Worm (Caenorhabditis elegans) whole organism, late embryonic: ENCODE measurements around the gene F54B11.8.

Experiments
- K09A11.1 ChIP-seq: sonication (generic microtip); optimal IDR thresholded peaks from 2 replicates; lab custom pipeline; 2017; ENCODE audit warnings: antibody characterized with exemption, mild to moderate bottlenecking, missing genetic modification characterization, missing compliant biosample characterization; ENCODE audit not compliant: insufficient read depth
- Y22D7AL.16 ChIP-seq: sonication (generic microtip); optimal IDR thresholded peaks from 2 replicates; lab custom pipeline; 2016; ENCODE audit warnings: missing genetic modification characterization, missing compliant biosample characterization
- ama-1 ChIP-seq: fragments of 150-350 bp; optimal IDR thresholded peaks from 2 replicates; lab custom pipeline; 2014
- ceh-18 ChIP-seq: sonication (generic microtip); optimal IDR thresholded peaks from 2 replicates; lab custom pipeline; 2016; ENCODE audit warnings: missing genetic modification characterization, missing compliant biosample characterization
- pha-4 ChIP-seq: fragments of 150-350 bp; optimal IDR thresholded peaks from 2 replicates; lab custom pipeline; 2018; ENCODE audit warnings: missing biosample characterization, missing genetic modification reagents, missing genetic modification characterization
- sox-4 ChIP-seq: sonication (generic microtip); optimal IDR thresholded peaks from 2 replicates; lab custom pipeline; 2017; ENCODE audit warnings: mild to moderate bottlenecking, missing genetic modification characterization, inconsistent platforms, missing compliant biosample characterization

ce11 chrX:13633876-13634479, 30.3 kb upstream of the F54B11.8 start:
- no peak for TF ChIP-seq K09A11.1 (tag; lab: Kevin White, UChicago)
- no peak for TF ChIP-seq ama-1 (lab: Kevin White, UChicago)
- no peak for TF ChIP-seq pha-4
- no peak for TF ChIP-seq sox-4
- no peak for TF ChIP-seq ceh-18 (tag; lab: Kevin White, UChicago)
- TF ChIP-seq Y22D7AL.16 (tag; lab: Kevin White, UChicago) = no peak
